Worm (Caenorhabditis elegans): ENCODE results near the gene F19G12.9.
A peak's percentile ranks its signal among the peaks of the same experiment; 100 is the strongest.

Gene F19G12.9

ce11 chrX:1419163-1419696 lies at the start of gene F19G12.9:
TSS of gene F19G12.9 (plus strand) at chrX:1419213.
- TF ChIP-seq skn-1 (tag; optimal IDR thresholded peaks at IDR 0.05), result peak; percentile 96
- no peak for TF ChIP-seq unc-86 (tag; optimal IDR thresholded peaks at IDR 0.05)
- TF ChIP-seq ets-5 (GFP tag; IDR thresholded peaks at IDR 0.05), result no peak
- no peak for TF ChIP-seq unc-130 (tag; optimal IDR thresholded peaks at IDR 0.05)
- TF ChIP-seq Y116A8C.19 (tag; optimal IDR thresholded peaks at IDR 0.05; ENCODE audit: borderline replicate concordance), result no peak
- TF ChIP-seq blmp-1 (tag; optimal IDR thresholded peaks at IDR 0.05), result peak; percentile 20
- no peak for TF ChIP-seq unc-62 (GFP tag; optimal IDR thresholded peaks at IDR 0.05)
- TF ChIP-seq aha-1 (tag; optimal IDR thresholded peaks at IDR 0.05), result no peak
- TF ChIP-seq rnt-1 (tag; optimal IDR thresholded peaks at IDR 0.05), result peak; percentile 29
- peak in 1 of 2 experiments; percentile 54 for TF ChIP-seq lin-35 (GFP tag; optimal IDR thresholded peaks at IDR 0.05)
- TF ChIP-seq egl-27 (tag; optimal IDR thresholded peaks at IDR 0.05), result no peak
- TF ChIP-seq sup-37 (GFP tag; optimal IDR thresholded peaks at IDR 0.05), result no peak
- no peak for TF ChIP-seq nhr-12 (tag; optimal IDR thresholded peaks at IDR 0.05)
- no peak for TF ChIP-seq ceh-82 (tag; optimal IDR thresholded peaks at IDR 0.05)
- peak; percentile 7 for TF ChIP-seq elt-2 (tag; optimal IDR thresholded peaks at IDR 0.05)
- TF ChIP-seq lin-15B (tag; optimal IDR thresholded peaks at IDR 0.05), result no peak
- TF ChIP-seq C04F5.9 (tag; optimal IDR thresholded peaks at IDR 0.05), result no peak

- TF ChIP-seq dsc-1 (tag; optimal IDR thresholded peaks at IDR 0.05), result peak; percentile 51
- no peak for TF ChIP-seq grh-1 (GFP tag; IDR thresholded peaks at IDR 0.05)
- TF ChIP-seq skn-1 (tag; optimal IDR thresholded peaks at IDR 0.05), result no peak
- TF ChIP-seq ceh-8 (GFP tag; optimal IDR thresholded peaks at IDR 0.05), result no peak
Observed at ce11 chrX:1370736-1371281, 48.2 kb upstream of the F19G12.9 start, which contains the start of gene F56C3.7. TSS of gene F56C3.7 (minus strand) at chrX:1370786.

- no peak for TF ChIP-seq nhr-28 (tag; optimal IDR thresholded peaks at IDR 0.05)
- peak; percentile 32 for TF ChIP-seq elt-2 (tag; optimal IDR thresholded peaks at IDR 0.05)
Observed at ce11 chrX:1371688-1372087, 47.3 kb upstream of the F19G12.9 start, which contains the start of gene fbxa-190. TSS of gene fbxa-190 (plus strand) at chrX:1372012.

ce11 chrX:1372464-1372863 lies 46.5 kb upstream of the F19G12.9 start:
- no peak for TF ChIP-seq nhr-12 (tag; optimal IDR thresholded peaks at IDR 0.05)

ce11 chrX:1375071-1375470 lies 43.9 kb upstream of the F19G12.9 start:
- 0 out of 2 replicates have a peak, but pooled peaks have one; percentile 14 for TF ChIP-seq mab-9 (GFP tag; IDR thresholded peaks at IDR 0.05)
- 0 out of 2 replicates have a peak, but pooled peaks have one; percentile 45 for TF ChIP-seq unc-98 (GFP tag; IDR thresholded peaks at IDR 0.05)

ce11 chrX:1379391-1379790 lies 39.6 kb upstream of the F19G12.9 start:
- peak; percentile 41 for TF ChIP-seq grh-1 (GFP tag; IDR thresholded peaks at IDR 0.05)
- peak; percentile 66 for TF ChIP-seq snu-23 (GFP tag; optimal IDR thresholded peaks at IDR 0.05)
- TF ChIP-seq irx-1 (tag; optimal IDR thresholded peaks at IDR 0.05), result peak; percentile 44
- TF ChIP-seq fkh-4 (tag; optimal IDR thresholded peaks at IDR 0.05; ENCODE audit: borderline replicate concordance), result no peak
- no peak for TF ChIP-seq aly-2 (tag; optimal IDR thresholded peaks at IDR 0.05)
- peak; percentile 76 for TF ChIP-seq rnt-1 (tag; optimal IDR thresholded peaks at IDR 0.05)
- peak; percentile 60 for TF ChIP-seq fkh-8 (tag; optimal IDR thresholded peaks at IDR 0.05)
- TF ChIP-seq swsn-7 (tag; optimal IDR thresholded peaks at IDR 0.05), result peak; percentile 33
- peak; percentile 32 to 39 for TF ChIP-seq lsy-2 (tag; optimal IDR thresholded peaks at IDR 0.05)
- TF ChIP-seq nhr-19 (GFP tag; conservative IDR thresholded peaks at IDR 0.05), result peak; percentile 64
- no peak for TF ChIP-seq nhr-11 (tag; optimal IDR thresholded peaks at IDR 0.05)
- TF ChIP-seq lin-35 (GFP tag; optimal IDR thresholded peaks at IDR 0.05), result peak in 1 of 2 experiments; percentile 62
- TF ChIP-seq nhr-90 (tag; optimal IDR thresholded peaks at IDR 0.05; ENCODE audit: poor library complexity), result peak; percentile 69
- TF ChIP-seq ceh-82 (tag; optimal IDR thresholded peaks at IDR 0.05), result peak; percentile 33 to 65 (median 58)
- TF ChIP-seq nhr-47 (tag; optimal IDR thresholded peaks at IDR 0.05), result peak; percentile 76
- TF ChIP-seq xbp-1 (tag; optimal IDR thresholded peaks at IDR 0.05), result peak; percentile 25
- peak; percentile 49 for TF ChIP-seq lin-14 (GFP tag; optimal IDR thresholded peaks at IDR 0.05)
- no peak for TF ChIP-seq efl-3 (GFP tag; optimal IDR thresholded peaks at IDR 0.05)
- no peak for TF ChIP-seq nhr-85 (tag)
- peak; percentile 4 for TF ChIP-seq tbx-2 (tag; optimal IDR thresholded peaks at IDR 0.05)
- TF ChIP-seq nhr-77 (tag; optimal IDR thresholded peaks at IDR 0.05), result peak; percentile 32
- TF ChIP-seq C16A3.4 (tag; optimal IDR thresholded peaks at IDR 0.05), result peak; percentile 9

Data from whole organism, L1 larva.